Fruit fly (Drosophila melanogaster) whole organism, embryonic: ENCODE results near the gene Targ2.

ENCODE experiments used
- CG10979 ChIP-seq: fragments of 200-800 bp; sonication (Bioruptor generic); optimal IDR thresholded peaks from 2 replicates; lab custom pipeline; 2018; ENCODE audit warnings: missing biosample characterization, mild to moderate bottlenecking, missing genetic modification characterization, moderate library complexity
- CG11456 ChIP-seq: fragments of 200-800 bp; sonication (Bioruptor generic); IDR thresholded peaks from 3 replicates; pipeline ENCODE4 v1.3.6; 2022; ENCODE audit warnings: missing biosample characterization, missing genetic modification characterization
- CG11560 ChIP-seq: fragments of 200-800 bp; sonication (Bioruptor generic); IDR thresholded peaks from 3 replicates; pipeline ENCODE4 v1.3.6; 2022; ENCODE audit warnings: missing biosample characterization, missing genetic modification characterization
- CG11695 ChIP-seq: fragments of 200-800 bp; sonication (Bioruptor generic); IDR thresholded peaks from 3 replicates; pipeline ENCODE4 v1.3.6; 2022; ENCODE audit warnings: missing biosample characterization, missing genetic modification characterization
- CG12219 ChIP-seq: fragments of 200-800 bp; sonication (Bioruptor generic); optimal IDR thresholded peaks from 3 replicates; lab custom pipeline; 2018; ENCODE audit warnings: missing biosample characterization, mild to moderate bottlenecking, missing genetic modification characterization
- CG13296 ChIP-seq: fragments of 200-800 bp; sonication (Bioruptor generic); optimal IDR thresholded peaks from 3 replicates; lab custom pipeline; 2018; ENCODE audit warnings: missing biosample characterization, mild to moderate bottlenecking, missing genetic modification characterization
- CG13894 ChIP-seq: fragments of 200-800 bp; sonication (Bioruptor generic); optimal IDR thresholded peaks from 3 replicates; lab custom pipeline; 2018; ENCODE audit warnings: missing biosample characterization, mild to moderate bottlenecking, missing genetic modification characterization, moderate library complexity
- CG15479 ChIP-seq: fragments of 200-800 bp; sonication (Bioruptor generic); optimal IDR thresholded peaks from 3 replicates; lab custom pipeline; 2019; ENCODE audit warnings: missing biosample characterization, mild to moderate bottlenecking, missing genetic modification characterization, moderate library complexity
- CG1602 ChIP-seq: fragments of 200-800 bp; sonication (Bioruptor generic); optimal IDR thresholded peaks from 3 replicates; lab custom pipeline; 2016; ENCODE audit warnings: missing biosample characterization, missing genetic modification characterization
- CG1603 ChIP-seq: fragments of 200-800 bp; sonication (Bioruptor generic); optimal IDR thresholded peaks from 2 replicates; lab custom pipeline; 2019; ENCODE audit warnings: missing biosample characterization, mild to moderate bottlenecking, missing genetic modification characterization, moderate library complexity
- CG16779 ChIP-seq: fragments of 200-800 bp; sonication (Bioruptor generic); IDR thresholded peaks from 2 replicates; pipeline ENCODE4 v1.3.6; 2022; ENCODE audit warnings: missing biosample characterization, missing genetic modification characterization
- CG3163 ChIP-seq: fragments of 200-800 bp; sonication (Bioruptor generic); optimal IDR thresholded peaks from 3 replicates; lab custom pipeline; 2016; ENCODE audit warnings: missing biosample characterization, missing genetic modification characterization
- CG32532 ChIP-seq: fragments of 200-800 bp; sonication (Bioruptor generic); IDR thresholded peaks from 2 replicates; pipeline ENCODE4 v1.3.6; 2022; ENCODE audit warnings: missing biosample characterization, missing genetic modification characterization
- CG34422 ChIP-seq: fragments of 200-800 bp; sonication (Bioruptor generic); IDR thresholded peaks from 3 replicates; pipeline ENCODE4 v1.3.6; 2022; ENCODE audit warnings: missing biosample characterization, missing genetic modification characterization
- CG3995 ChIP-seq: fragments of 200-800 bp; sonication (Bioruptor generic); optimal IDR thresholded peaks from 3 replicates; lab custom pipeline; 2016; ENCODE audit warnings: missing biosample characterization, missing genetic modification characterization
- CG42726 ChIP-seq: fragments of 200-800 bp; sonication (Bioruptor generic); IDR thresholded peaks from 2 replicates; pipeline ENCODE4 v1.3.6; 2022; ENCODE audit warnings: missing biosample characterization, missing genetic modification characterization; ENCODE audit not compliant: partially characterized antibody
- CG6254 ChIP-seq: fragments of 200-800 bp; sonication (Bioruptor generic); optimal IDR thresholded peaks from 3 replicates; lab custom pipeline; 2017; ENCODE audit warnings: mild to moderate bottlenecking, missing biosample characterization, missing genetic modification reagents, missing genetic modification characterization
- CG6689 ChIP-seq: fragments of 200-800 bp; sonication (Bioruptor generic); IDR thresholded peaks from 2 replicates; pipeline ENCODE4 v1.3.6; 2022; ENCODE audit warnings: missing biosample characterization, missing genetic modification characterization
- CG6854 ChIP-seq: fragments of 200-800 bp; sonication (Bioruptor generic); optimal IDR thresholded peaks from 3 replicates; lab custom pipeline; 2017; ENCODE audit warnings: missing biosample characterization, mild to moderate bottlenecking, missing genetic modification characterization
- CG8290 ChIP-seq, 3 experiments: fragments of 200-800 bp; sonication (Bioruptor generic); optimal IDR thresholded peaks; 2 replicates each; lab custom pipeline; 2016 to 2019; ENCODE audit warnings: missing biosample characterization in 3 of 3, missing genetic modification characterization in 3 of 3, mild to moderate bottlenecking in 2 of 3, moderate library complexity in 1 of 3
- D ChIP-seq, 2 experiments: fragments of 200-800 bp in 1 of 2; fragments of >200 bp in 1 of 2; sonication (Bioruptor generic) in 1 of 2; optimal IDR thresholded peaks; 2 replicates in 1 of 2; 3 replicates in 1 of 2; lab custom pipeline; 2017; ENCODE audit warnings: mild to moderate bottlenecking in 1 of 2, missing biosample characterization in 1 of 2, missing genetic modification characterization in 1 of 2, missing genetic modification reagents in 1 of 2
- Deaf1 ChIP-seq: fragments of 200-800 bp; optimal IDR thresholded peaks from 3 replicates; lab custom pipeline; 2019; ENCODE audit warnings: missing biosample characterization, mild to moderate bottlenecking, missing genetic modification characterization, moderate library complexity
- Eip74EF ChIP-seq, 2 experiments: fragments of 200-800 bp in 1 of 2; fragments of >200 bp in 1 of 2; sonication (Bioruptor generic) in 1 of 2; optimal IDR thresholded peaks; 2 replicates each; lab custom pipeline; 2017 to 2019; ENCODE audit warnings: missing biosample characterization in 2 of 2, missing genetic modification characterization in 2 of 2, mild to moderate bottlenecking in 1 of 2, moderate library complexity in 1 of 2
- Lhr ChIP-seq: fragments of 200-800 bp; sonication (Bioruptor generic); optimal IDR thresholded peaks from 3 replicates; lab custom pipeline; 2017; ENCODE audit warnings: mild to moderate bottlenecking, missing biosample characterization, missing genetic modification reagents, missing genetic modification characterization
- Med ChIP-seq: fragments of 200-800 bp; sonication (Bioruptor generic); peaks from one replicate; lab custom pipeline; 2016; ENCODE audit warnings: missing biosample characterization, missing genetic modification characterization, mild to moderate bottlenecking, inconsistent platforms, moderate library complexity
- Mrtf ChIP-seq: fragments of 200-800 bp; sonication (Bioruptor generic); IDR thresholded peaks from 3 replicates; pipeline ENCODE4 v1.3.6; 2022; ENCODE audit warnings: missing biosample characterization, missing genetic modification characterization
- Rfx ChIP-seq: fragments of 200-800 bp; sonication (Bioruptor generic); IDR thresholded peaks from 2 replicates; pipeline ENCODE4 v1.3.6; 2022; ENCODE audit warnings: missing biosample characterization, missing genetic modification characterization
- Sry-δ ChIP-seq: fragments of 200-800 bp; sonication (Bioruptor generic); optimal IDR thresholded peaks from 2 replicates; lab custom pipeline; 2016; ENCODE audit warnings: missing biosample characterization, missing genetic modification characterization
- abd-A ChIP-seq: fragments of 200-800 bp; sonication (Bioruptor generic); optimal IDR thresholded peaks from 3 replicates; lab custom pipeline; 2019; ENCODE audit warnings: missing biosample characterization, mild to moderate bottlenecking, missing genetic modification characterization, moderate library complexity
- ash1 ChIP-seq: fragments of 200-800 bp; sonication (Bioruptor generic); optimal IDR thresholded peaks from 2 replicates; lab custom pipeline; 2018; ENCODE audit warnings: missing biosample characterization, mild to moderate bottlenecking, missing genetic modification characterization
- bowl ChIP-seq: fragments of 200-800 bp; sonication (Bioruptor generic); IDR thresholded peaks from 2 replicates; pipeline ENCODE4 v1.3.6; 2022; ENCODE audit warnings: missing biosample characterization, missing genetic modification characterization
- chm ChIP-seq: fragments of 200-800 bp; sonication (Bioruptor generic); IDR thresholded peaks from 2 replicates; pipeline ENCODE4 v1.3.6; 2022; ENCODE audit warnings: missing biosample characterization, missing genetic modification characterization
- ci ChIP-seq: fragments of 200-800 bp; sonication (Bioruptor generic); IDR thresholded peaks from 3 replicates; pipeline ENCODE4 v1.3.6; 2022; ENCODE audit warnings: missing biosample characterization, missing genetic modification characterization
- danr ChIP-seq: fragments of 200-800 bp; sonication (Bioruptor generic); IDR thresholded peaks from 2 replicates; pipeline ENCODE4 v1.3.6; 2022; ENCODE audit warnings: missing biosample characterization, missing genetic modification characterization
- dmrt11E ChIP-seq: fragments of 200-800 bp; sonication (Bioruptor generic); optimal IDR thresholded peaks from 3 replicates; lab custom pipeline; 2018; ENCODE audit warnings: missing biosample characterization, mild to moderate bottlenecking, missing genetic modification characterization, moderate library complexity
- ewg ChIP-seq: fragments of 200-800 bp; sonication (Bioruptor generic); optimal IDR thresholded peaks from 3 replicates; lab custom pipeline; 2017; ENCODE audit warnings: mild to moderate bottlenecking, missing biosample characterization, missing genetic modification reagents, missing genetic modification characterization
- fd64A ChIP-seq: fragments of 200-800 bp; sonication (Bioruptor generic); optimal IDR thresholded peaks from 3 replicates; lab custom pipeline; 2018; ENCODE audit warnings: missing biosample characterization, mild to moderate bottlenecking, missing genetic modification characterization
- gfzf ChIP-seq: fragments of 200-800 bp; sonication (Bioruptor generic); optimal IDR thresholded peaks from 2 replicates; lab custom pipeline; 2016; ENCODE audit warnings: missing biosample characterization, mild to moderate bottlenecking, missing genetic modification characterization, moderate library complexity
- grau ChIP-seq: fragments of 200-800 bp; optimal IDR thresholded peaks from 3 replicates; lab custom pipeline; 2019; ENCODE audit warnings: missing biosample characterization, mild to moderate bottlenecking, missing genetic modification characterization, moderate library complexity
- hkb ChIP-seq, 2 experiments: fragments of 200-800 bp in 1 of 2; fragments of >200 bp in 1 of 2; sonication (Bioruptor generic) in 1 of 2; IDR thresholded peaks in 1 of 2; optimal IDR thresholded peaks in 1 of 2; 2 replicates each; pipeline versions ENCODE4 v1.3.6 to Lab custom; 2017 to 2022; ENCODE audit warnings: missing biosample characterization in 1 of 2, missing genetic modification characterization in 1 of 2
- hth ChIP-seq: fragments of >200 bp; optimal IDR thresholded peaks from 2 replicates; lab custom pipeline; 2017; ENCODE audit warnings: inconsistent platforms
- lab ChIP-seq: fragments of 200-800 bp; sonication (Bioruptor generic); optimal IDR thresholded peaks from 3 replicates; lab custom pipeline; 2017; ENCODE audit warnings: missing biosample characterization, missing genetic modification characterization, mild to moderate bottlenecking, moderate library complexity, missing genetic modification reagents
- mld ChIP-seq: fragments of 200-800 bp; sonication (Bioruptor generic); IDR thresholded peaks from 3 replicates; pipeline ENCODE4 v1.3.6; 2022; ENCODE audit warnings: missing biosample characterization, missing genetic modification characterization; ENCODE audit not compliant: partially characterized antibody
- onecut ChIP-seq: fragments of 200-800 bp; sonication (Bioruptor generic); IDR thresholded peaks from 2 replicates; pipeline ENCODE4 v1.3.6; 2022; ENCODE audit warnings: missing biosample characterization, missing genetic modification characterization
- pum ChIP-seq: fragments of 200-800 bp; sonication (Bioruptor generic); optimal IDR thresholded peaks from 2 replicates; lab custom pipeline; 2016; ENCODE audit warnings: missing biosample characterization, missing genetic modification characterization
- ranshi ChIP-seq: fragments of 200-800 bp; sonication (Bioruptor generic); IDR thresholded peaks from 2 replicates; pipeline ENCODE4 v1.3.6; 2022; ENCODE audit warnings: missing biosample characterization, missing genetic modification characterization
- scrt ChIP-seq: fragments of 200-800 bp; sonication (Bioruptor generic); optimal IDR thresholded peaks from 2 replicates; lab custom pipeline; 2018; ENCODE audit warnings: missing biosample characterization, mild to moderate bottlenecking, missing genetic modification characterization, moderate library complexity
- slbo ChIP-seq: fragments of 200-800 bp; sonication (Bioruptor generic); IDR thresholded peaks from 2 replicates; pipeline ENCODE4 v1.3.6; 2022; ENCODE audit warnings: missing biosample characterization, missing genetic modification characterization

Targ2 gene

dm6 chr3L:21194392-21194925 is 8.6 kb downstream of the Targ2 start (continued):
- no peak for TF ChIP-seq pum (GFP tag; lab: Kevin White, UChicago)
- no peak for TF ChIP-seq gfzf (GFP tag; lab: Kevin White, UChicago)
- no peak for TF ChIP-seq CG15479
- peak; percentile 46 for TF ChIP-seq Med (GFP tag; lab: Kevin White, UChicago)
- 0 out of 2 replicates have a peak, but pooled peaks have one; percentile 11 for TF ChIP-seq ranshi (GFP tag; lab: Robert Waterston, UW)
- no peak for TF ChIP-seq hkb (optimal IDR thresholded peaks at IDR 0.05; lab: Kevin White, UChicago)
- no peak for TF ChIP-seq hkb (GFP tag; IDR thresholded peaks at IDR 0.05; lab: Robert Waterston, UW)
- TF ChIP-seq Sry-δ (GFP tag; lab: Kevin White, UChicago): no peak
- TF ChIP-seq Eip74EF (GFP tag; optimal IDR thresholded peaks at IDR 0.05; lab: Kevin White, UChicago): no peak
- TF ChIP-seq bowl: no peak
- TF ChIP-seq CG6254: no peak
- no peak for TF ChIP-seq CG1603 (tag; lab: Kevin White, UChicago)
- TF ChIP-seq lab (GFP tag; lab: Kevin White, UChicago): no peak
- TF ChIP-seq CG6689 (GFP tag; lab: Robert Waterston, UW): no peak
- TF ChIP-seq ash1 (GFP tag; lab: Kevin White, UChicago): no peak
- TF ChIP-seq danr (GFP tag; lab: Robert Waterston, UW): no peak
- TF ChIP-seq CG10979 (tag; lab: Kevin White, UChicago): no peak

dm6 chr3L:21193170-21193569 is 9.9 kb downstream of the Targ2 start, which contains the start of gene CG42337:
Gene CG42337, minus strand, starts transcription at chr3L:21193363.
- TF ChIP-seq mld (0 out of 3 replicates have a peak, but pooled peaks have one; percentile 22), Deaf1 (peak; percentile 33), CG3163 (GFP tag; lab: Kevin White, UChicago) (peak; percentile 33), Mrtf (0 out of 3 replicates have a peak, but pooled peaks have one; percentile 37), CG11695 (0 out of 3 replicates have a peak, but pooled peaks have one; percentile 10), Med (GFP tag; lab: Kevin White, UChicago) (peak; percentile 71), dmrt11E (tag; lab: Kevin White, UChicago) (no peak), Lhr (no peak), scrt (GFP tag; lab: Kevin White, UChicago) (peak; percentile 3), chm (no peak), slbo (GFP tag; lab: Robert Waterston, UW) (peak; percentile 28; the same call in 1 of the 2 replicates), CG16779 (GFP tag; lab: Robert Waterston, UW) (peak; percentile 88), CG34422 (GFP tag; lab: Robert Waterston, UW) (0 out of 3 replicates have a peak, but pooled peaks have one; percentile 29), ewg (peak; percentile 28), CG8290 (GFP tag; optimal IDR thresholded peaks at IDR 0.05; lab: Kevin White, UChicago) (no peak), CG8290 (tag; optimal IDR thresholded peaks at IDR 0.05; lab: Kevin White, UChicago) (peak in 1 of 2 experiments; percentile 7), CG11456 (GFP tag; lab: Robert Waterston, UW) (0 out of 3 replicates have a peak, but pooled peaks have one; percentile 35), CG42726 (GFP tag; lab: Robert Waterston, UW) (0 out of 2 replicates have a peak, but pooled peaks have one; percentile 14), hth (no peak), CG6854 (no peak)

dm6 chr3L:21192024-21192423 is 11.0 kb downstream of the Targ2 start:
- TF ChIP-seq grau (tag; lab: Kevin White, UChicago): no peak
- TF ChIP-seq CG11560 (tag; lab: Robert Waterston, UW): no peak
- peak; percentile 43 for TF ChIP-seq CG13894 (tag; lab: Kevin White, UChicago)
- no peak for TF ChIP-seq CG12219 (GFP tag; lab: Kevin White, UChicago)
- no peak for TF ChIP-seq fd64A (GFP tag; lab: Kevin White, UChicago)
- TF ChIP-seq CG13296 (GFP tag; lab: Kevin White, UChicago): peak; percentile 35
- TF ChIP-seq D (optimal IDR thresholded peaks at IDR 0.05; lab: Kevin White, UChicago): no peak
- TF ChIP-seq D (GFP tag; optimal IDR thresholded peaks at IDR 0.05; lab: Kevin White, UChicago): no peak
- no peak for TF ChIP-seq CG1602 (GFP tag; lab: Kevin White, UChicago)
- TF ChIP-seq ci (GFP tag; lab: Robert Waterston, UW): 0 out of 3 replicates have a peak, but pooled peaks have one; percentile 10
- peak; percentile 70 for TF ChIP-seq onecut (GFP tag; lab: Robert Waterston, UW)
- no peak for TF ChIP-seq CG3995 (GFP tag; lab: Kevin White, UChicago)
- no peak for TF ChIP-seq abd-A (tag; lab: Kevin White, UChicago)
- 0 out of 2 replicates have a peak, but pooled peaks have one; percentile 6 for TF ChIP-seq CG32532 (GFP tag; lab: Robert Waterston, UW)
- TF ChIP-seq Rfx (GFP tag; lab: Robert Waterston, UW): peak; percentile 31; the same call in 1 of the 2 replicates
